Worm (Caenorhabditis elegans) whole organism, young adult: Measurements from ENCODE around the gene ida-1.

Source experiments
- B0035.1 ChIP-seq: sonication (generic microtip); optimal IDR thresholded peaks from 2 replicates; lab custom pipeline; 2016; ENCODE audit warnings: missing genetic modification characterization, mild to moderate bottlenecking, missing compliant biosample characterization, missing genotype, missing genetic modification reagents
- B0336.3 ChIP-seq: fragments of 200-800 bp; sonication (Bioruptor generic); IDR thresholded peaks from 2 replicates; pipeline ENCODE4 v1.3.6; 2022; ENCODE audit warnings: missing genetic modification characterization, missing compliant biosample characterization
- D2030.7 ChIP-seq: fragments of 200-800 bp; sonication (Bioruptor generic); IDR thresholded peaks from 2 replicates; pipeline ENCODE4 v1.3.6; 2022; ENCODE audit warnings: missing genetic modification reagents, missing genetic modification characterization, missing compliant biosample characterization
- F23B12.7 ChIP-seq: sonication (generic microtip); optimal IDR thresholded peaks from 2 replicates; lab custom pipeline; 2017; ENCODE audit warnings: missing genetic modification characterization, mild to moderate bottlenecking, missing compliant biosample characterization, antibody characterized with exemption, moderate library complexity; ENCODE audit not compliant: insufficient read depth
- F33H1.4 ChIP-seq: fragments of 200-800 bp; sonication (Bioruptor generic); IDR thresholded peaks from 2 replicates; pipeline ENCODE4 v1.3.6; 2022; ENCODE audit warnings: missing genetic modification reagents, missing genetic modification characterization, missing compliant biosample characterization
- F49E8.2 ChIP-seq: sonication (generic microtip); optimal IDR thresholded peaks from 3 replicates; lab custom pipeline; 2017; ENCODE audit warnings: missing genetic modification characterization, mild to moderate bottlenecking, missing compliant biosample characterization, antibody characterized with exemption, moderate library complexity; ENCODE audit not compliant: insufficient read depth
- F55B11.4 ChIP-seq: sonication (generic microtip); optimal IDR thresholded peaks from 2 replicates; lab custom pipeline; 2016; ENCODE audit warnings: missing compliant biosample characterization, missing genetic modification characterization, borderline replicate concordance; ENCODE audit not compliant: insufficient read depth
- T26A5.8 ChIP-seq: sonication (generic microtip); optimal IDR thresholded peaks from 2 replicates; lab custom pipeline; 2016; ENCODE audit warnings: missing genetic modification characterization, missing compliant biosample characterization
- Y53F4B.3 ChIP-seq: fragments of 200-800 bp; sonication (Bioruptor generic); IDR thresholded peaks from 2 replicates; pipeline ENCODE4 v1.3.6; 2022; ENCODE audit warnings: missing genetic modification reagents, missing genetic modification characterization, missing compliant biosample characterization
- Y53G8AR.9 ChIP-seq: fragments of 200-800 bp; sonication (Bioruptor generic); conservative IDR thresholded peaks from 2 replicates; pipeline ENCODE4 v1.3.6; 2022; ENCODE audit warnings: missing genetic modification reagents, missing genetic modification characterization, missing compliant biosample characterization
- Y79H2A.3 ChIP-seq: fragments of 200-800 bp; sonication (Bioruptor generic); conservative IDR thresholded peaks from 2 replicates; pipeline ENCODE4 v1.3.6; 2022; ENCODE audit warnings: missing genetic modification reagents, missing genetic modification characterization, missing compliant biosample characterization
- ZK185.1 ChIP-seq: sonication (generic microtip); optimal IDR thresholded peaks from 2 replicates; lab custom pipeline; 2016; ENCODE audit warnings: mild to moderate bottlenecking, missing genetic modification characterization, missing compliant biosample characterization; ENCODE audit not compliant: poor library complexity, severe bottlenecking
- akir-1 ChIP-seq: fragments of 200-800 bp; sonication (Bioruptor generic); optimal IDR thresholded peaks from 2 replicates; lab custom pipeline; 2018; ENCODE audit warnings: mild to moderate bottlenecking, missing genetic modification characterization, moderate library complexity, missing compliant biosample characterization
- atf-7 ChIP-seq: sonication (generic microtip); optimal IDR thresholded peaks from 2 replicates; lab custom pipeline; 2017; ENCODE audit warnings: mild to moderate bottlenecking, missing genetic modification characterization, missing compliant biosample characterization
- athp-1 ChIP-seq: sonication (generic microtip); optimal IDR thresholded peaks from 2 replicates; lab custom pipeline; 2017; ENCODE audit warnings: mild to moderate bottlenecking, missing genetic modification characterization, missing compliant biosample characterization
- attf-3 ChIP-seq: fragments of 200-800 bp; sonication (Bioruptor generic); conservative IDR thresholded peaks from 2 replicates; pipeline ENCODE4 v1.3.6; 2022; ENCODE audit warnings: missing genetic modification reagents, missing genetic modification characterization, missing compliant biosample characterization
- attf-6 ChIP-seq: fragments of 200-800 bp; sonication (Bioruptor generic); IDR thresholded peaks from 2 replicates; pipeline ENCODE4 v1.3.6; 2022; ENCODE audit warnings: missing genetic modification reagents, missing genetic modification characterization, missing compliant biosample characterization
- ccch-3 ChIP-seq: fragments of 200-800 bp; sonication (Bioruptor generic); optimal IDR thresholded peaks from 2 replicates; lab custom pipeline; 2018; ENCODE audit warnings: mild to moderate bottlenecking, missing genetic modification characterization, missing compliant biosample characterization
- cebp-2 ChIP-seq: fragments of 200-800 bp; sonication (Bioruptor generic); IDR thresholded peaks from 2 replicates; pipeline ENCODE4 v1.3.6; 2022; ENCODE audit warnings: missing genetic modification characterization, missing compliant biosample characterization
- ceh-79 ChIP-seq: sonication (generic microtip); optimal IDR thresholded peaks from 2 replicates; lab custom pipeline; 2017; ENCODE audit warnings: mild to moderate bottlenecking, missing genetic modification characterization, missing compliant biosample characterization
- chd-7 ChIP-seq: sonication (generic microtip); optimal IDR thresholded peaks from 2 replicates; lab custom pipeline; 2016; ENCODE audit warnings: mild to moderate bottlenecking, missing genetic modification characterization, moderate library complexity, missing compliant biosample characterization
- die-1 ChIP-seq: sonication (generic microtip); optimal IDR thresholded peaks from 2 replicates; lab custom pipeline; 2016; ENCODE audit warnings: missing genotype, mild to moderate bottlenecking, missing genetic modification characterization, missing compliant biosample characterization
- dox-1 ChIP-seq: fragments of 200-800 bp; sonication (Bioruptor generic); IDR thresholded peaks from 2 replicates; pipeline ENCODE4 v1.3.6; 2022; ENCODE audit warnings: missing genetic modification reagents, missing genetic modification characterization, missing compliant biosample characterization
- dpl-1 ChIP-seq: fragments of 150-350 bp; optimal IDR thresholded peaks from 2 replicates; lab custom pipeline; 2014; ENCODE audit warnings: missing biosample characterization, missing genetic modification reagents, missing genetic modification characterization
- efl-1 ChIP-seq: fragments of 150-350 bp; optimal IDR thresholded peaks from 2 replicates; lab custom pipeline; 2014; ENCODE audit warnings: missing biosample characterization, missing genetic modification reagents, missing genetic modification characterization
- egl-18 ChIP-seq: fragments of 200-800 bp; sonication (Bioruptor generic); IDR thresholded peaks from 2 replicates; pipeline ENCODE4 v1.3.6; 2022; ENCODE audit warnings: missing genetic modification reagents, missing genetic modification characterization, missing compliant biosample characterization
- egl-44 ChIP-seq: fragments of 200-800 bp; sonication (Bioruptor generic); IDR thresholded peaks from 2 replicates; pipeline ENCODE4 v1.3.6; 2022; ENCODE audit warnings: missing genetic modification reagents, missing genetic modification characterization, missing compliant biosample characterization
- ekl-4 ChIP-seq: fragments of 200-800 bp; sonication (Bioruptor generic); IDR thresholded peaks from 2 replicates; pipeline ENCODE4 v1.3.6; 2022; ENCODE audit warnings: missing genetic modification reagents, missing genetic modification characterization, missing compliant biosample characterization
- ets-4 ChIP-seq: fragments of 200-800 bp; sonication (Bioruptor generic); optimal IDR thresholded peaks from 2 replicates; lab custom pipeline; 2018; ENCODE audit warnings: mild to moderate bottlenecking, missing genetic modification characterization, missing compliant biosample characterization
- gei-17 ChIP-seq: fragments of 200-800 bp; sonication (Bioruptor generic); optimal IDR thresholded peaks from 2 replicates; lab custom pipeline; 2018; ENCODE audit warnings: mild to moderate bottlenecking, missing genetic modification characterization, missing compliant biosample characterization
- hlh-26 ChIP-seq: fragments of 200-800 bp; sonication (Bioruptor generic); conservative IDR thresholded peaks from 2 replicates; pipeline ENCODE4 v1.3.6; 2022; ENCODE audit warnings: missing genetic modification reagents, missing genetic modification characterization, missing compliant biosample characterization
- hmg-1.2 ChIP-seq: fragments of 200-800 bp; sonication (Bioruptor generic); IDR thresholded peaks from 2 replicates; pipeline ENCODE4 v1.3.6; 2022; ENCODE audit warnings: missing genetic modification reagents, missing genetic modification characterization, missing compliant biosample characterization
- let-526 ChIP-seq: fragments of 200-800 bp; sonication (Bioruptor generic); IDR thresholded peaks from 2 replicates; pipeline ENCODE4 v1.3.6; 2022; ENCODE audit warnings: missing genetic modification reagents, missing genetic modification characterization, missing compliant biosample characterization
- lin-54 ChIP-seq: fragments of 200-800 bp; sonication (Bioruptor generic); optimal IDR thresholded peaks from 2 replicates; lab custom pipeline; 2018; ENCODE audit warnings: mild to moderate bottlenecking, missing genetic modification characterization, missing compliant biosample characterization
- lsl-1 ChIP-seq: fragments of 200-800 bp; sonication (Bioruptor generic); optimal IDR thresholded peaks from 2 replicates; lab custom pipeline; 2018; ENCODE audit warnings: mild to moderate bottlenecking, missing genetic modification characterization, moderate library complexity, missing compliant biosample characterization
- lsy-27 ChIP-seq: sonication (generic microtip); optimal IDR thresholded peaks from 2 replicates; lab custom pipeline; 2017; ENCODE audit warnings: missing genetic modification characterization, mild to moderate bottlenecking, missing compliant biosample characterization, antibody characterized with exemption, missing genotype, borderline replicate concordance; ENCODE audit not compliant: insufficient read depth
- madf-6 ChIP-seq: fragments of 200-800 bp; sonication (Bioruptor generic); IDR thresholded peaks from 2 replicates; pipeline ENCODE4 v1.3.6; 2022; ENCODE audit warnings: missing genetic modification reagents, missing genetic modification characterization, missing compliant biosample characterization
- madf-8 ChIP-seq: fragments of 200-800 bp; sonication (Bioruptor generic); conservative IDR thresholded peaks from 2 replicates; pipeline ENCODE4 v1.3.6; 2022; ENCODE audit warnings: missing genetic modification reagents, missing genetic modification characterization, missing compliant biosample characterization
- mcd-1 ChIP-seq: fragments of 200-800 bp; sonication (Bioruptor generic); IDR thresholded peaks from 2 replicates; pipeline ENCODE4 v1.3.6; 2022; ENCODE audit warnings: missing genetic modification reagents, missing genetic modification characterization, missing compliant biosample characterization
- mes-4 ChIP-seq: sonication (generic microtip); optimal IDR thresholded peaks from 2 replicates; lab custom pipeline; 2016; ENCODE audit warnings: missing genotype, missing genetic modification characterization, missing compliant biosample characterization
- nhr-80 ChIP-seq: sonication (generic microtip); optimal IDR thresholded peaks from 2 replicates; lab custom pipeline; 2016; ENCODE audit warnings: missing genetic modification characterization, missing compliant biosample characterization
- snpc-1.3 ChIP-seq: sonication (generic microtip); optimal IDR thresholded peaks from 2 replicates; lab custom pipeline; 2017; ENCODE audit warnings: missing genetic modification characterization, mild to moderate bottlenecking, missing compliant biosample characterization, antibody characterized with exemption, moderate library complexity, missing genotype, missing genetic modification reagents; ENCODE audit not compliant: insufficient read depth
- tbp1 ChIP-seq: fragments of 200-800 bp; sonication (Bioruptor generic); optimal IDR thresholded peaks from 2 replicates; lab custom pipeline; 2018; ENCODE audit warnings: mild to moderate bottlenecking, missing genetic modification characterization, missing compliant biosample characterization
- tbx-9 ChIP-seq: sonication (generic microtip); optimal IDR thresholded peaks from 2 replicates; lab custom pipeline; 2016; ENCODE audit warnings: borderline replicate concordance, missing genetic modification characterization, inconsistent platforms, missing compliant biosample characterization
- xnd-1 ChIP-seq: sonication (generic microtip); optimal IDR thresholded peaks from 2 replicates; lab custom pipeline; 2016; ENCODE audit warnings: missing genotype, missing genetic modification reagents, missing genetic modification characterization, missing compliant biosample characterization
- ztf-18 ChIP-seq: sonication (generic microtip); optimal IDR thresholded peaks from 2 replicates; lab custom pipeline; 2016; ENCODE audit warnings: missing genotype, mild to moderate bottlenecking, missing genetic modification characterization, missing compliant biosample characterization
- ztf-28 ChIP-seq: fragments of 200-800 bp; sonication (Bioruptor generic); IDR thresholded peaks from 2 replicates; pipeline ENCODE4 v1.3.6; 2022; ENCODE audit warnings: missing genetic modification reagents, missing genetic modification characterization, missing compliant biosample characterization
- ztf-6 ChIP-seq: fragments of 200-800 bp; sonication (Bioruptor generic); IDR thresholded peaks from 2 replicates; pipeline ENCODE4 v1.3.6; 2022; ENCODE audit warnings: missing genetic modification reagents, missing genetic modification characterization, missing compliant biosample characterization

The ida-1 gene

ce11 chrIII:5727827-5728226 lies 27.5 kb upstream of the ida-1 start, which contains the start of gene egg-1 (continued):
- TF ChIP-seq hmg-1.2 (GFP tag; lab: Robert Waterston, UW) (peak; percentile 61), egl-18 (GFP tag; lab: Robert Waterston, UW) (no peak), akir-1 (no peak), Y53F4B.3 (GFP tag; lab: Robert Waterston, UW) (0 out of 2 replicates have a peak, but pooled peaks have one; percentile 17), lsy-27 (tag; lab: Kevin White, UChicago) (no peak), ztf-28 (GFP tag; lab: Robert Waterston, UW) (0 out of 2 replicates have a peak, but pooled peaks have one; percentile 58), let-526 (no peak), mes-4 (tag; lab: Kevin White, UChicago) (no peak), dox-1 (GFP tag; lab: Robert Waterston, UW) (peak; percentile 87), ccch-3 (no peak), nhr-80 (tag; lab: Kevin White, UChicago) (no peak), chd-7 (tag; lab: Kevin White, UChicago) (no peak), atf-7 (no peak), efl-1 (peak; percentile 98), egl-44 (GFP tag; lab: Robert Waterston, UW) (no peak), ceh-79 (tag; lab: Kevin White, UChicago) (no peak), F33H1.4 (GFP tag; lab: Robert Waterston, UW) (peak; percentile 98), Y53G8AR.9 (GFP tag; lab: Robert Waterston, UW) (peak; percentile 44; the same call in 1 of the 2 replicates), madf-8 (GFP tag; lab: Robert Waterston, UW) (peak; percentile 95), attf-3 (GFP tag; lab: Robert Waterston, UW) (peak; percentile 17; the same call in 1 of the 2 replicates), gei-17 (GFP tag; lab: Kevin White, UChicago) (no peak), Y79H2A.3 (GFP tag; lab: Robert Waterston, UW) (peak; percentile 50; the same call in 1 of the 2 replicates), F23B12.7 (tag; lab: Kevin White, UChicago) (peak; percentile 75), B0336.3 (GFP tag; lab: Robert Waterston, UW) (peak; percentile 78), ztf-18 (tag; lab: Kevin White, UChicago) (peak; percentile 74), tbp1 (GFP tag; lab: Kevin White, UChicago) (peak; percentile 65), F49E8.2 (tag; lab: Kevin White, UChicago) (peak; percentile 92), T26A5.8 (tag; lab: Kevin White, UChicago) (no peak), lin-54 (GFP tag; lab: Kevin White, UChicago) (peak; percentile 95), hlh-26 (GFP tag; lab: Robert Waterston, UW) (no peak), athp-1 (tag; lab: Kevin White, UChicago) (peak; percentile 63), die-1 (tag; lab: Kevin White, UChicago) (no peak), madf-6 (GFP tag; lab: Robert Waterston, UW) (peak; percentile 99), ZK185.1 (tag; lab: Kevin White, UChicago) (no peak), attf-6 (0 out of 2 replicates have a peak, but pooled peaks have one; percentile 21), mcd-1 (GFP tag; lab: Robert Waterston, UW) (peak; percentile 72), F55B11.4 (no peak), D2030.7 (GFP tag; lab: Robert Waterston, UW) (peak; percentile 93), tbx-9 (no peak), xnd-1 (tag; lab: Kevin White, UChicago) (peak; percentile 98), B0035.1 (tag; lab: Kevin White, UChicago) (no peak), dpl-1 (peak; percentile 95), lsl-1 (GFP tag; lab: Kevin White, UChicago) (peak; percentile 98), ztf-6 (GFP tag; lab: Robert Waterston, UW) (no peak), ekl-4 (GFP tag; lab: Robert Waterston, UW) (0 out of 2 replicates have a peak, but pooled peaks have one; percentile 59), ets-4 (GFP tag; lab: Kevin White, UChicago) (no peak), cebp-2 (GFP tag; lab: Robert Waterston, UW) (no peak), snpc-1.3 (tag; lab: Kevin White, UChicago) (peak; percentile 93)
